Worm (Caenorhabditis elegans): ENCODE results near the gene nol-56.

nol-56 gene

ce11 chrV:10383950-10384349, 31.2 kb upstream of the nol-56 start, which contains the start of gene spe-10:
TSS of gene spe-10 (plus strand) at chrV:10384250.
- TF ChIP-seq nhr-20 (tag; optimal IDR thresholded peaks at IDR 0.05): no peak
- no peak for TF ChIP-seq mab-9 (GFP tag; IDR thresholded peaks at IDR 0.05)
- TF ChIP-seq C04F5.9 (tag; optimal IDR thresholded peaks at IDR 0.05): no peak
- no peak for TF ChIP-seq nhr-28 (tag; optimal IDR thresholded peaks at IDR 0.05)
- TF ChIP-seq irx-1 (tag; optimal IDR thresholded peaks at IDR 0.05): no peak
- TF ChIP-seq nhr-84 (tag; optimal IDR thresholded peaks at IDR 0.05): no peak
- no peak for TF ChIP-seq fkh-10 (GFP tag; optimal IDR thresholded peaks at IDR 0.05)
- no peak for TF ChIP-seq ceh-63 (GFP tag; optimal IDR thresholded peaks at IDR 0.05)
- TF ChIP-seq mdl-1 (tag; optimal IDR thresholded peaks at IDR 0.05): no peak
- no peak for TF ChIP-seq efl-1 (optimal IDR thresholded peaks at IDR 0.05)
- no peak for TF ChIP-seq efl-1 (GFP tag; optimal IDR thresholded peaks at IDR 0.05 in 1 of 2)
- TF ChIP-seq tlp-1 (tag; optimal IDR thresholded peaks at IDR 0.05): no peak
- TF ChIP-seq hlh-4 (tag; optimal IDR thresholded peaks at IDR 0.05): no peak
- no peak for TF ChIP-seq xbp-1 (tag; optimal IDR thresholded peaks at IDR 0.05)
- no peak for TF ChIP-seq sptf-1 (tag; optimal IDR thresholded peaks at IDR 0.05)
- TF ChIP-seq vab-15 (tag; optimal IDR thresholded peaks at IDR 0.05): no peak
- no peak for TF ChIP-seq hpl-2 (GFP tag; optimal IDR thresholded peaks at IDR 0.05)
- no peak for TF ChIP-seq aha-1 (tag; optimal IDR thresholded peaks at IDR 0.05)

- no peak for TF ChIP-seq lin-35 (GFP tag; optimal IDR thresholded peaks at IDR 0.05)
- no peak for TF ChIP-seq snpc-4 (tag; optimal IDR thresholded peaks at IDR 0.05)
- no peak for TF ChIP-seq ceh-90 (tag; optimal IDR thresholded peaks at IDR 0.05)
- TF ChIP-seq elt-3 (tag; optimal IDR thresholded peaks at IDR 0.05): no peak
- no peak for TF ChIP-seq nhr-237 (tag; optimal IDR thresholded peaks at IDR 0.05)
- no peak for TF ChIP-seq nhr-85 (tag)
- no peak for TF ChIP-seq grh-1 (GFP tag; IDR thresholded peaks at IDR 0.05)
- TF ChIP-seq ztf-11 (tag; optimal IDR thresholded peaks at IDR 0.05): no peak
- no peak for TF ChIP-seq nhr-12 (tag; optimal IDR thresholded peaks at IDR 0.05)
- TF ChIP-seq mab-9 (GFP tag; IDR thresholded peaks at IDR 0.05): no peak
- TF ChIP-seq F16B12.6 (tag; optimal IDR thresholded peaks at IDR 0.05): no peak
- no peak for TF ChIP-seq tlp-1 (tag; optimal IDR thresholded peaks at IDR 0.05)
Measured at ce11 chrV:10382142-10382541, 29.4 kb upstream of the nol-56 start, which contains the start of gene pqn-2. TSS of gene pqn-2 (plus strand) at chrV:10382442.

- TF ChIP-seq sptf-1 (tag; optimal IDR thresholded peaks at IDR 0.05): no peak
- TF ChIP-seq jun-1 (tag; optimal IDR thresholded peaks at IDR 0.05): no peak
- no peak for TF ChIP-seq rnt-1 (tag; optimal IDR thresholded peaks at IDR 0.05)
- no peak for TF ChIP-seq C04F5.9 (tag; optimal IDR thresholded peaks at IDR 0.05)
- TF ChIP-seq nhr-12 (tag; optimal IDR thresholded peaks at IDR 0.05): no peak
- TF ChIP-seq irx-1 (tag; optimal IDR thresholded peaks at IDR 0.05): no peak
Measured at ce11 chrV:10381726-10382125, 28.9 kb upstream of the nol-56 start, which contains the start of gene abu-1. TSS of gene abu-1 (minus strand) at chrV:10381826.

- TF ChIP-seq C04F5.9 (tag; optimal IDR thresholded peaks at IDR 0.05) (no peak), sup-37 (GFP tag; optimal IDR thresholded peaks at IDR 0.05) (no peak), grh-1 (GFP tag; IDR thresholded peaks at IDR 0.05) (no peak), isw-1 (GFP tag; IDR thresholded peaks at IDR 0.05) (no peak), lin-13 (GFP tag; optimal IDR thresholded peaks at IDR 0.05) (no peak), mab-9 (GFP tag; IDR thresholded peaks at IDR 0.05) (no peak), ces-1 (GFP tag; optimal IDR thresholded peaks at IDR 0.05) (no peak), egl-27 (tag; optimal IDR thresholded peaks at IDR 0.05) (no peak)
Measured at ce11 chrV:10379761-10380160, 27.0 kb upstream of the nol-56 start.

- TF ChIP-seq nhr-85 (tag) (peak; percentile 2), grh-1 (GFP tag; IDR thresholded peaks at IDR 0.05) (no peak), zag-1 (tag; optimal IDR thresholded peaks at IDR 0.05) (no peak), nhr-90 (tag; optimal IDR thresholded peaks at IDR 0.05; ENCODE audit: poor library complexity) (no peak)
Measured at ce11 chrV:10379293-10379692, 26.5 kb upstream of the nol-56 start, which contains the start of gene AC3.12. TSS of gene AC3.12 (minus strand) at chrV:10379393.
